Worm (Caenorhabditis elegans) whole organism, L4 larva: ENCODE results near the gene pgl-2.

Source experiments
- fkh-10 ChIP-seq: fragments of 150-350 bp; optimal IDR thresholded peaks from 2 replicates; lab custom pipeline; 2014; ENCODE audit warnings: missing biosample characterization, missing genetic modification reagents, missing genetic modification characterization
- hlh-30 ChIP-seq: sonication (generic microtip); optimal IDR thresholded peaks from 2 replicates; lab custom pipeline; 2017; ENCODE audit warnings: antibody characterized with exemption, mild to moderate bottlenecking, missing genetic modification characterization, missing compliant biosample characterization; ENCODE audit not compliant: insufficient read depth
- nhr-237 ChIP-seq: sonication (generic microtip); optimal IDR thresholded peaks from 2 replicates; lab custom pipeline; 2017; ENCODE audit warnings: missing biosample characterization, missing genetic modification characterization
- unc-130 ChIP-seq: sonication (generic microtip); optimal IDR thresholded peaks from 2 replicates; lab custom pipeline; 2016; ENCODE audit warnings: missing genetic modification reagents, missing genetic modification characterization, missing compliant biosample characterization

ce11 chrIII:8656055-8656454 is 19.2 kb downstream of the pgl-2 start:
- TF ChIP-seq fkh-10 (GFP tag; lab: Kevin White, UChicago) (no peak), unc-130 (no peak), nhr-237 (tag; lab: Kevin White, UChicago) (no peak), hlh-30 (tag; lab: Kevin White, UChicago) (no peak)
